Worm (Caenorhabditis elegans) whole organism, early embryonic: Measurements from ENCODE around the gene H28G03.2.

Source experiments
- ets-7 ChIP-seq: sonication (generic microtip); optimal IDR thresholded peaks from 2 replicates; lab custom pipeline; 2016; ENCODE audit warnings: missing genotype, missing genetic modification characterization, missing compliant biosample characterization
- hnd-1 ChIP-seq: sonication (generic microtip); optimal IDR thresholded peaks from 2 replicates; lab custom pipeline; 2016; ENCODE audit warnings: missing genetic modification characterization, missing compliant biosample characterization
- tbx-37 ChIP-seq: fragments of 200-800 bp; sonication (Bioruptor generic); conservative IDR thresholded peaks from 2 replicates; pipeline ENCODE4 v1.3.6; 2022; ENCODE audit warnings: missing genetic modification reagents, missing genetic modification characterization, missing compliant biosample characterization

DNA sequence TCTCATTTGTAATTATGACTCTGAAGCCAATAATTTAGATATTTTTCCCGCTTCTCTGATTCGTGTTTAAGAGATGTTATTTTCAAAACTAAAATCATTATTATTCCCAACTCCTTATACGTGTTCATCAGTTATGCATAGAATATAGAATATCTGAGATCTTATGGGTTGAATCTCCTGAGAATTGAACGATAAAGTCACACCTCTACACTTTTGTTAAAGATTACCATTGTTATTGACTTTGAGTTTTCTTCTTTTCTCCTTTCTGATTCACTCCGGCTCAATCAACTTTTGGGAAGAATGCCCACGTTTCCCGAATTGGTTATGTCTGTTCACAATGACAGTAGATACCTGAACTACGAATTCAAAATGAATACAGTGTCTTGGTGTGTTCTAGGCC lies 25.7 kb upstream of the H28G03.2 start, which contains the start of gene sru-48:
- no peak for TF ChIP-seq hnd-1 (tag; lab: Kevin White, UChicago)
- no peak for TF ChIP-seq ets-7
- TF ChIP-seq tbx-37 (GFP tag; lab: Robert Waterston, UW), result no peak
